Fruit fly (Drosophila melanogaster) whole organism, embryonic: ENCODE results near the gene sra.

Experiments
- Antp ChIP-seq: fragments of 200-800 bp; sonication (Bioruptor generic); optimal IDR thresholded peaks from 3 replicates; lab custom pipeline; 2016; ENCODE audit warnings: missing biosample characterization, missing genetic modification characterization
- Atf-2 ChIP-seq: fragments of 200-800 bp; sonication (Bioruptor generic); optimal IDR thresholded peaks from 2 replicates; lab custom pipeline; 2016; ENCODE audit warnings: missing biosample characterization, missing genetic modification characterization
- CG11560 ChIP-seq: fragments of 200-800 bp; sonication (Bioruptor generic); IDR thresholded peaks from 3 replicates; pipeline ENCODE4 v1.3.6; 2022; ENCODE audit warnings: missing biosample characterization, missing genetic modification characterization
- CG12744 ChIP-seq: fragments of 200-800 bp; sonication (Bioruptor generic); optimal IDR thresholded peaks from 2 replicates; lab custom pipeline; 2016; ENCODE audit warnings: missing biosample characterization, missing genetic modification characterization
- CG13424 ChIP-seq: fragments of 200-800 bp; sonication (Bioruptor generic); optimal IDR thresholded peaks from 2 replicates; lab custom pipeline; 2019; ENCODE audit warnings: missing biosample characterization, mild to moderate bottlenecking, missing genetic modification characterization, moderate library complexity
- CG14860 ChIP-seq: fragments of 200-800 bp; sonication (Bioruptor generic); IDR thresholded peaks from 3 replicates; pipeline ENCODE4 v1.3.6; 2022; ENCODE audit warnings: missing biosample characterization, missing genetic modification characterization; ENCODE audit not compliant: partially characterized antibody
- CG1647 ChIP-seq: fragments of 200-800 bp; sonication (Bioruptor generic); optimal IDR thresholded peaks from 3 replicates; lab custom pipeline; 2016; ENCODE audit warnings: missing biosample characterization, missing genetic modification characterization
- CG16863 ChIP-seq: fragments of 200-800 bp; sonication (Bioruptor generic); optimal IDR thresholded peaks from 3 replicates; lab custom pipeline; 2016; ENCODE audit warnings: missing biosample characterization, missing genetic modification characterization
- CG17328 ChIP-seq: fragments of 200-800 bp; sonication (Bioruptor generic); IDR thresholded peaks from 2 replicates; pipeline ENCODE4 v1.3.6; 2022; ENCODE audit warnings: missing biosample characterization, missing genetic modification characterization
- CG17568 ChIP-seq: fragments of 200-800 bp; sonication (Bioruptor generic); optimal IDR thresholded peaks from 2 replicates; lab custom pipeline; 2018; ENCODE audit warnings: missing biosample characterization, mild to moderate bottlenecking, missing genetic modification characterization, moderate library complexity
- CG1792 ChIP-seq: fragments of 200-800 bp; sonication (Bioruptor generic); optimal IDR thresholded peaks from 2 replicates; lab custom pipeline; 2016; ENCODE audit warnings: missing biosample characterization, missing genetic modification characterization
- CG2889 ChIP-seq: fragments of 200-800 bp; sonication (Bioruptor generic); IDR thresholded peaks from 3 replicates; pipeline ENCODE4 v1.3.6; 2022; ENCODE audit warnings: missing biosample characterization, missing genetic modification characterization
- CG31224 ChIP-seq: fragments of 200-800 bp; sonication (Bioruptor generic); IDR thresholded peaks from 2 replicates; pipeline ENCODE4 v1.3.6; 2022; ENCODE audit warnings: missing biosample characterization, missing genetic modification characterization
- CG31441 ChIP-seq: fragments of 200-800 bp; sonication (Bioruptor generic); IDR thresholded peaks from 2 replicates; pipeline ENCODE4 v1.3.6; 2022; ENCODE audit warnings: missing biosample characterization, missing genetic modification characterization
- CG3407 ChIP-seq: fragments of 200-800 bp; sonication (Bioruptor generic); optimal IDR thresholded peaks from 2 replicates; lab custom pipeline; 2018; ENCODE audit warnings: missing biosample characterization, mild to moderate bottlenecking, missing genetic modification characterization
- CG34376 ChIP-seq: fragments of 200-800 bp; sonication (Bioruptor generic); optimal IDR thresholded peaks from 2 replicates; lab custom pipeline; 2018; ENCODE audit warnings: missing biosample characterization, mild to moderate bottlenecking, missing genetic modification characterization
- CG4360 ChIP-seq: fragments of 200-800 bp; sonication (Bioruptor generic); IDR thresholded peaks from 2 replicates; pipeline ENCODE4 v1.3.6; 2022; ENCODE audit warnings: missing biosample characterization, missing genetic modification characterization
- CG4820 ChIP-seq: fragments of 200-800 bp; sonication (Bioruptor generic); optimal IDR thresholded peaks from 3 replicates; lab custom pipeline; 2016; ENCODE audit warnings: missing biosample characterization, missing genetic modification characterization
- CG7928 ChIP-seq: fragments of 200-800 bp; sonication (Bioruptor generic); optimal IDR thresholded peaks from 2 replicates; lab custom pipeline; 2017; ENCODE audit warnings: missing biosample characterization, mild to moderate bottlenecking, missing genetic modification characterization
- CG9437 ChIP-seq: fragments of 200-800 bp; sonication (Bioruptor generic); optimal IDR thresholded peaks from 2 replicates; lab custom pipeline; 2018; ENCODE audit warnings: missing biosample characterization, mild to moderate bottlenecking, missing genetic modification characterization
- CrebB ChIP-seq: fragments of 200-800 bp; sonication (Bioruptor generic); optimal IDR thresholded peaks from 3 replicates; lab custom pipeline; 2018; ENCODE audit warnings: missing biosample characterization, mild to moderate bottlenecking, missing genetic modification characterization
- H15 ChIP-seq: fragments of 200-800 bp; sonication (Bioruptor generic); IDR thresholded peaks from 3 replicates; pipeline ENCODE4 v1.3.6; 2022; ENCODE audit warnings: missing biosample characterization, missing genetic modification characterization
- H2.0 ChIP-seq: fragments of 200-800 bp; sonication (Bioruptor generic); IDR thresholded peaks from 2 replicates; pipeline ENCODE4 v1.3.6; 2022; ENCODE audit warnings: missing biosample characterization, missing genetic modification characterization
- HLHmδ ChIP-seq: fragments of 200-800 bp; sonication (Bioruptor generic); optimal IDR thresholded peaks from 2 replicates; lab custom pipeline; 2018; ENCODE audit warnings: missing biosample characterization, mild to moderate bottlenecking, missing genetic modification characterization, moderate library complexity
- Hr3 ChIP-seq: fragments of 200-800 bp; sonication (Bioruptor generic); optimal IDR thresholded peaks from 3 replicates; lab custom pipeline; 2016; ENCODE audit warnings: missing biosample characterization, missing genetic modification characterization
- MTF-1 ChIP-seq: fragments of 200-800 bp; sonication (Bioruptor generic); optimal IDR thresholded peaks from 2 replicates; lab custom pipeline; 2018; ENCODE audit warnings: missing biosample characterization, mild to moderate bottlenecking, missing genetic modification characterization, borderline replicate concordance
- Mes4 ChIP-seq: fragments of 200-800 bp; sonication (Bioruptor generic); optimal IDR thresholded peaks from 2 replicates; lab custom pipeline; 2016; ENCODE audit warnings: missing biosample characterization, missing genetic modification characterization
- Ptx1 ChIP-seq: fragments of 200-800 bp; sonication (Bioruptor generic); IDR thresholded peaks from 2 replicates; pipeline ENCODE4 v1.3.6; 2022; ENCODE audit warnings: missing biosample characterization, missing genetic modification characterization
- Sox100B ChIP-seq: fragments of 200-800 bp; sonication (Bioruptor generic); optimal IDR thresholded peaks from 3 replicates; lab custom pipeline; 2018; ENCODE audit warnings: missing biosample characterization, mild to moderate bottlenecking, missing genetic modification characterization
- Sry-β ChIP-seq: fragments of 200-800 bp; sonication (Bioruptor generic); optimal IDR thresholded peaks from 2 replicates; lab custom pipeline; 2018; ENCODE audit warnings: missing biosample characterization, mild to moderate bottlenecking, missing genetic modification characterization, moderate library complexity
- Sry-δ ChIP-seq: fragments of 200-800 bp; sonication (Bioruptor generic); optimal IDR thresholded peaks from 2 replicates; lab custom pipeline; 2016; ENCODE audit warnings: missing biosample characterization, missing genetic modification characterization
- TFAM ChIP-seq: fragments of 200-800 bp; sonication (Bioruptor generic); optimal IDR thresholded peaks from 2 replicates; lab custom pipeline; 2017; ENCODE audit warnings: missing biosample characterization, missing genetic modification characterization, inconsistent platforms
- Usf ChIP-seq: fragments of 200-800 bp; sonication (Bioruptor generic); optimal IDR thresholded peaks from 2 replicates; lab custom pipeline; 2017; ENCODE audit warnings: missing genotype, missing biosample characterization, missing genetic modification characterization
- ash1 ChIP-seq: fragments of 200-800 bp; sonication (Bioruptor generic); optimal IDR thresholded peaks from 2 replicates; lab custom pipeline; 2018; ENCODE audit warnings: missing biosample characterization, mild to moderate bottlenecking, missing genetic modification characterization
- bab2 ChIP-seq: fragments of 200-800 bp; sonication (Bioruptor generic); optimal IDR thresholded peaks from 2 replicates; lab custom pipeline; 2016; ENCODE audit warnings: missing biosample characterization, missing genetic modification characterization
- bcd ChIP-seq: fragments of 200-800 bp; sonication (Bioruptor generic); optimal IDR thresholded peaks from 2 replicates; lab custom pipeline; 2017; ENCODE audit warnings: missing biosample characterization, mild to moderate bottlenecking, missing genetic modification characterization
- bigmax ChIP-seq: fragments of 200-800 bp; sonication (Bioruptor generic); optimal IDR thresholded peaks from 2 replicates; lab custom pipeline; 2018; ENCODE audit warnings: missing biosample characterization, mild to moderate bottlenecking, missing genetic modification characterization
- crol ChIP-seq: fragments of 200-800 bp; sonication (Bioruptor generic); IDR thresholded peaks from 2 replicates; pipeline ENCODE4 v1.3.6; 2022; ENCODE audit warnings: missing biosample characterization, missing genetic modification characterization
- exex ChIP-seq: fragments of 200-800 bp; sonication (Bioruptor generic); optimal IDR thresholded peaks from 4 replicates; lab custom pipeline; 2018; ENCODE audit warnings: missing biosample characterization, mild to moderate bottlenecking, missing genetic modification characterization, moderate library complexity
- grn ChIP-seq: fragments of 200-800 bp; sonication (Bioruptor generic); optimal IDR thresholded peaks from 3 replicates; lab custom pipeline; 2017; ENCODE audit warnings: missing biosample characterization, missing genetic modification characterization
- gsb-n ChIP-seq: fragments of 200-800 bp; sonication (Bioruptor generic); optimal IDR thresholded peaks from 3 replicates; lab custom pipeline; 2018; ENCODE audit warnings: missing biosample characterization, mild to moderate bottlenecking, missing genetic modification characterization
- hkb ChIP-seq, 2 experiments: fragments of 200-800 bp in 1 of 2; fragments of >200 bp in 1 of 2; sonication (Bioruptor generic) in 1 of 2; IDR thresholded peaks in 1 of 2; optimal IDR thresholded peaks in 1 of 2; 2 replicates each; pipeline versions ENCODE4 v1.3.6 to Lab custom; 2017 to 2022; ENCODE audit warnings: missing biosample characterization in 1 of 2, missing genetic modification characterization in 1 of 2
- insv ChIP-seq, 2 experiments: fragments of 200-800 bp; sonication (Bioruptor generic); optimal IDR thresholded peaks; 3 replicates each; lab custom pipeline; 2016 to 2018; ENCODE audit warnings: missing biosample characterization in 2 of 2, missing genetic modification characterization in 2 of 2
- pfk ChIP-seq: fragments of 200-800 bp; sonication (Bioruptor generic); optimal IDR thresholded peaks from 2 replicates; lab custom pipeline; 2018; ENCODE audit warnings: missing biosample characterization, mild to moderate bottlenecking, missing genetic modification characterization, moderate library complexity
- pita ChIP-seq: fragments of 200-800 bp; sonication (Bioruptor generic); optimal IDR thresholded peaks from 2 replicates; lab custom pipeline; 2017; ENCODE audit warnings: missing biosample characterization, mild to moderate bottlenecking, missing genetic modification characterization
- psq ChIP-seq: fragments of 200-800 bp; sonication (Bioruptor generic); optimal IDR thresholded peaks from 2 replicates; lab custom pipeline; 2017; ENCODE audit warnings: missing biosample characterization, missing genetic modification characterization
- pzg ChIP-seq: fragments of 200-800 bp; sonication (Bioruptor generic); optimal IDR thresholded peaks from 3 replicates; lab custom pipeline; 2018; ENCODE audit warnings: missing biosample characterization, mild to moderate bottlenecking, missing genetic modification characterization, moderate library complexity
- shn ChIP-seq: fragments of 200-800 bp; sonication (Bioruptor generic); optimal IDR thresholded peaks from 3 replicates; lab custom pipeline; 2016; ENCODE audit warnings: missing biosample characterization, missing genetic modification characterization
- tgo ChIP-seq: fragments of 200-800 bp; sonication (Bioruptor generic); IDR thresholded peaks from 3 replicates; pipeline ENCODE4 v1.3.6; 2022; ENCODE audit warnings: missing biosample characterization, missing genetic modification characterization
- vfl ChIP-seq: fragments of 200-800 bp; sonication (Bioruptor generic); optimal IDR thresholded peaks from 2 replicates; lab custom pipeline; 2016; ENCODE audit warnings: missing biosample characterization, missing genetic modification characterization

Gene sra

dm6 chr3R:16205155-16205778 is 18.5 kb downstream of the sra start, which contains the start of gene mtSSB (continued):
- TF ChIP-seq hkb (optimal IDR thresholded peaks at IDR 0.05; lab: Kevin White, UChicago): no peak
- peak; percentile 83 for TF ChIP-seq hkb (GFP tag; IDR thresholded peaks at IDR 0.05; lab: Robert Waterston, UW)
- TF ChIP-seq psq (GFP tag; lab: Kevin White, UChicago): peak; percentile 64
- TF ChIP-seq CG1792: peak; percentile 46
- TF ChIP-seq pzg: peak; percentile 62
- TF ChIP-seq CG17328 (GFP tag; lab: Robert Waterston, UW): peak; percentile 93
- peak; percentile 65; the same call in 1 of the 2 replicates for TF ChIP-seq CG31224 (GFP tag; lab: Robert Waterston, UW)
- TF ChIP-seq Atf-2: peak; percentile 89
- peak; percentile 73 for TF ChIP-seq CG1647 (GFP tag; lab: Kevin White, UChicago)
- TF ChIP-seq gsb-n (tag; lab: Kevin White, UChicago): peak; percentile 71
- TF ChIP-seq Hr3 (GFP tag; lab: Kevin White, UChicago): peak; percentile 90
- peak; percentile 82 for TF ChIP-seq bcd (GFP tag; lab: Kevin White, UChicago)
- TF ChIP-seq vfl: peak; percentile 65
- peak; percentile 90 for TF ChIP-seq MTF-1 (GFP tag; lab: Kevin White, UChicago)
- TF ChIP-seq CG16863 (GFP tag; lab: Kevin White, UChicago): peak; percentile 88
- peak; percentile 88 for TF ChIP-seq ash1 (GFP tag; lab: Kevin White, UChicago)
- peak; percentile 72 for TF ChIP-seq CG2889 (GFP tag; lab: Robert Waterston, UW)
- TF ChIP-seq Antp: peak; percentile 90
- peak; percentile 89 for TF ChIP-seq bab2 (GFP tag; lab: Kevin White, UChicago)
- TF ChIP-seq CG31441 (GFP tag; lab: Robert Waterston, UW): peak; percentile 59
- peak; percentile 63 for TF ChIP-seq exex (tag; lab: Kevin White, UChicago)
- peak; percentile 76 for TF ChIP-seq CG11560 (tag; lab: Robert Waterston, UW)
- peak; percentile 69 for TF ChIP-seq grn (GFP tag; lab: Kevin White, UChicago)
- TF ChIP-seq bigmax (GFP tag; lab: Kevin White, UChicago): peak; percentile 61
- TF ChIP-seq pita: peak; percentile 79
- TF ChIP-seq CG34376 (GFP tag; lab: Kevin White, UChicago): peak; percentile 82
- TF ChIP-seq CG4820 (GFP tag; lab: Kevin White, UChicago): peak; percentile 83
- TF ChIP-seq CG14860 (GFP tag; lab: Robert Waterston, UW): peak; percentile 100
- TF ChIP-seq H2.0 (GFP tag; lab: Robert Waterston, UW): peak; percentile 89
- TF ChIP-seq crol (GFP tag; lab: Robert Waterston, UW): no peak
- peak; percentile 44 for TF ChIP-seq pfk (GFP tag; lab: Kevin White, UChicago)
- TF ChIP-seq CG13424: peak; percentile 76
- peak in 1 of 2 experiments; percentile 84 for TF ChIP-seq insv (GFP tag; optimal IDR thresholded peaks at IDR 0.05; lab: Kevin White, UChicago)
- TF ChIP-seq CG9437 (GFP tag; lab: Kevin White, UChicago): peak; percentile 37
- peak; percentile 72 for TF ChIP-seq CG3407
- peak; percentile 35 for TF ChIP-seq Sry-β (GFP tag; lab: Kevin White, UChicago)
- TF ChIP-seq Mes4: peak; percentile 85
- peak; percentile 13 for TF ChIP-seq TFAM (GFP tag; lab: Kevin White, UChicago)
- peak; percentile 28 for TF ChIP-seq Usf
- TF ChIP-seq Sox100B (GFP tag; lab: Kevin White, UChicago): peak; percentile 18
- peak; percentile 88 for TF ChIP-seq tgo (GFP tag; lab: Robert Waterston, UW)
- TF ChIP-seq H15: peak; percentile 87
- TF ChIP-seq CG7928 (GFP tag; lab: Kevin White, UChicago): peak; percentile 10
- peak; percentile 82 for TF ChIP-seq shn
- peak; percentile 82 for TF ChIP-seq HLHmδ
- peak; percentile 32 for TF ChIP-seq CG17568 (GFP tag; lab: Kevin White, UChicago)
- peak; percentile 80 for TF ChIP-seq CG12744 (GFP tag; lab: Kevin White, UChicago)
- TF ChIP-seq Ptx1 (GFP tag; lab: Robert Waterston, UW): peak; percentile 91
- peak; percentile 62 for TF ChIP-seq CG4360
- TF ChIP-seq Sry-δ (GFP tag; lab: Kevin White, UChicago): peak; percentile 63
- TF ChIP-seq CrebB (tag; lab: Kevin White, UChicago): peak; percentile 79
